Worm (Caenorhabditis elegans) whole organism, early embryonic: ENCODE data around the gene psa-3.

Experiments
- F13C5.2 ChIP-seq: sonication (generic microtip); optimal IDR thresholded peaks from 2 replicates; lab custom pipeline; 2017; ENCODE audit warnings: mild to moderate bottlenecking, missing genetic modification characterization, inconsistent platforms, missing compliant biosample characterization
- aly-1 ChIP-seq: sonication (generic microtip); optimal IDR thresholded peaks from 2 replicates; lab custom pipeline; 2016; ENCODE audit warnings: missing genetic modification characterization, missing compliant biosample characterization
- ama-1 ChIP-seq: fragments of 150-350 bp; optimal IDR thresholded peaks from 2 replicates; lab custom pipeline; 2014
- ets-7 ChIP-seq: sonication (generic microtip); optimal IDR thresholded peaks from 2 replicates; lab custom pipeline; 2016; ENCODE audit warnings: missing genotype, missing genetic modification characterization, missing compliant biosample characterization
- flt-1 ChIP-seq: fragments of 200-800 bp; sonication (Bioruptor generic); IDR thresholded peaks from 2 replicates; pipeline ENCODE4 v1.3.6; 2022; ENCODE audit warnings: missing genetic modification characterization, missing compliant biosample characterization
- hmg-4 ChIP-seq: fragments of 200-800 bp; sonication (Bioruptor generic); optimal IDR thresholded peaks from 2 replicates; lab custom pipeline; 2018; ENCODE audit warnings: mild to moderate bottlenecking, missing genetic modification characterization, missing compliant biosample characterization
- hnd-1 ChIP-seq: sonication (generic microtip); optimal IDR thresholded peaks from 2 replicates; lab custom pipeline; 2016; ENCODE audit warnings: missing genetic modification characterization, missing compliant biosample characterization
- pes-1 ChIP-seq: fragments of 200-800 bp; sonication (Bioruptor generic); IDR thresholded peaks from 2 replicates; pipeline ENCODE4 v1.3.6; 2022; ENCODE audit warnings: missing genetic modification reagents, missing genetic modification characterization, missing compliant biosample characterization
- sea-1 ChIP-seq: fragments of 200-800 bp; sonication (Bioruptor generic); conservative IDR thresholded peaks from 2 replicates; pipeline ENCODE4 v1.3.6; 2022; ENCODE audit warnings: missing genetic modification characterization, missing compliant biosample characterization

ce11 chrX:15415226-15415625 lies 7.5 kb downstream of the psa-3 start, which contains the start of gene pqn-36:
- TF ChIP-seq ama-1 (lab: Kevin White, UChicago) (no peak), hnd-1 (tag; lab: Kevin White, UChicago) (no peak), ets-7 (tag; lab: Kevin White, UChicago) (no peak), aly-1 (tag; lab: Kevin White, UChicago) (no peak), F13C5.2 (no peak), sea-1 (GFP tag; lab: Robert Waterston, UW) (no peak), flt-1 (GFP tag; lab: Robert Waterston, UW) (no peak), pes-1 (GFP tag; lab: Robert Waterston, UW) (no peak), hmg-4 (GFP tag; lab: Kevin White, UChicago) (no peak)
